Worm (Caenorhabditis elegans) whole organism, mixed stage, embryonic: ENCODE measurements around the gene ctsa-3.2.

Source experiments
- ceh-39 ChIP-seq: fragments of 150-350 bp; optimal IDR thresholded peaks from 2 replicates; lab custom pipeline; 2014; ENCODE audit warnings: missing biosample characterization, missing genetic modification characterization
- elt-3 ChIP-seq: fragments of 150-350 bp; optimal IDR thresholded peaks from 2 replicates; lab custom pipeline; 2014; ENCODE audit warnings: missing biosample characterization, missing genetic modification characterization
- lin-13 ChIP-seq: fragments of 150-350 bp; optimal IDR thresholded peaks from 2 replicates; lab custom pipeline; 2014; ENCODE audit warnings: missing biosample characterization, missing genetic modification characterization
- lsy-2 ChIP-seq: fragments of 150-350 bp; optimal IDR thresholded peaks from 2 replicates; lab custom pipeline; 2014; ENCODE audit warnings: missing biosample characterization, missing genetic modification characterization
- mab-5 ChIP-seq: fragments of 150-350 bp; optimal IDR thresholded peaks from 2 replicates; lab custom pipeline; 2014; ENCODE audit warnings: missing biosample characterization, missing genetic modification characterization
- mep-1 ChIP-seq: fragments of 150-350 bp; optimal IDR thresholded peaks from 2 replicates; lab custom pipeline; 2017; ENCODE audit warnings: missing biosample characterization, missing genetic modification reagents, missing genetic modification characterization, inconsistent platforms
- nhr-12 ChIP-seq: fragments of 150-350 bp; optimal IDR thresholded peaks from 2 replicates; lab custom pipeline; 2014; ENCODE audit warnings: missing biosample characterization, missing genetic modification characterization
- nhr-237 ChIP-seq: fragments of 150-350 bp; optimal IDR thresholded peaks from 2 replicates; lab custom pipeline; 2014; ENCODE audit warnings: missing biosample characterization, missing genetic modification characterization
- nhr-76 ChIP-seq: sonication (generic microtip); optimal IDR thresholded peaks from 2 replicates; lab custom pipeline; 2017; ENCODE audit warnings: missing biosample characterization, missing genetic modification characterization
- pha-4 ChIP-seq: fragments of 150-350 bp; optimal IDR thresholded peaks from 2 replicates; lab custom pipeline; 2018; ENCODE audit warnings: missing biosample characterization, missing genetic modification reagents, missing genetic modification characterization
- snpc-4 ChIP-seq: fragments of 150-350 bp; optimal IDR thresholded peaks from 2 replicates; lab custom pipeline; 2014; ENCODE audit warnings: missing biosample characterization, missing genetic modification characterization
- unc-120 ChIP-seq: sonication (generic microtip); optimal IDR thresholded peaks from 2 replicates; lab custom pipeline; 2017; ENCODE audit warnings: missing genetic modification characterization, missing compliant biosample characterization; ENCODE audit not compliant: poor library complexity, severe bottlenecking
- unc-39 ChIP-seq: fragments of 150-350 bp; optimal IDR thresholded peaks from 2 replicates; lab custom pipeline; 2014; ENCODE audit warnings: missing biosample characterization, missing genetic modification characterization
- ztf-11 ChIP-seq: fragments of 150-350 bp; optimal IDR thresholded peaks from 2 replicates; lab custom pipeline; 2014; ENCODE audit warnings: missing biosample characterization, missing genetic modification characterization

- TF ChIP-seq unc-120 (tag; lab: Kevin White, UChicago): no peak
- TF ChIP-seq nhr-237 (tag; lab: Kevin White, UChicago): no peak
- no peak for TF ChIP-seq unc-39 (tag; lab: Kevin White, UChicago)
- TF ChIP-seq snpc-4 (tag; lab: Kevin White, UChicago): no peak
- TF ChIP-seq ztf-11 (tag; lab: Kevin White, UChicago): no peak
- TF ChIP-seq mep-1 (tag; lab: Kevin White, UChicago): no peak
- TF ChIP-seq pha-4 (tag; lab: Kevin White, UChicago): no peak
- no peak for TF ChIP-seq lin-13
- TF ChIP-seq lsy-2 (tag; lab: Kevin White, UChicago): no peak
- TF ChIP-seq elt-3: no peak
- no peak for TF ChIP-seq mab-5 (tag; lab: Kevin White, UChicago)
- no peak for TF ChIP-seq nhr-76 (tag; lab: Kevin White, UChicago)
- no peak for TF ChIP-seq nhr-12 (tag; lab: Kevin White, UChicago)
- TF ChIP-seq ceh-39 (tag; lab: Kevin White, UChicago): no peak
Observed at ce11 chrII:9828502-9828901, 46.5 kb upstream of the ctsa-3.2 start.
